Fruit fly (Drosophila melanogaster): ENCODE data around the gene wac.

- TF ChIP-seq Blimp-1 (GFP tag; optimal IDR thresholded peaks at IDR 0.05) (no peak), CG6792 (GFP tag; optimal IDR thresholded peaks at IDR 0.05) (no peak)
These were observed 45.5 kb upstream of the wac start, which contains the start of the genes thoc7 and Dis3l2 for dm6 chr3L:212520-212919.
